Worm (Caenorhabditis elegans): ENCODE measurements around the gene F52C12.2.

ce11 chrIV:1914900-1915299 lies 38.5 kb upstream of the F52C12.2 start:
- TF ChIP-seq ces-1 (GFP tag; optimal IDR thresholded peaks at IDR 0.05) (no peak), nhr-2 (tag; optimal IDR thresholded peaks at IDR 0.05) (no peak), tbx-8 (GFP tag; optimal IDR thresholded peaks at IDR 0.05) (no peak), unc-39 (tag; optimal IDR thresholded peaks at IDR 0.05) (no peak), mep-1 (tag; optimal IDR thresholded peaks at IDR 0.05) (no peak), nhr-28 (tag; optimal IDR thresholded peaks at IDR 0.05) (no peak), ceh-43 (GFP tag; optimal IDR thresholded peaks at IDR 0.05) (no peak), unc-62 (GFP tag; optimal IDR thresholded peaks at IDR 0.05) (no peak), M03D4.4 (tag; optimal IDR thresholded peaks at IDR 0.05) (no peak), unc-120 (tag; optimal IDR thresholded peaks at IDR 0.05; ENCODE audit: poor library complexity, severe bottlenecking) (no peak), elt-3 (tag; optimal IDR thresholded peaks at IDR 0.05) (no peak), blmp-1 (tag; optimal IDR thresholded peaks at IDR 0.05) (no peak)
